Fruit fly (Drosophila melanogaster): ENCODE data around the gene CG31036.

The CG31036 gene

dm6 chr3R:29859763-29860162 lies 48.1 kb upstream of the CG31036 start (continued):
- TF ChIP-seq CG32772 (GFP tag; IDR thresholded peaks at IDR 0.05): no peak
- no peak for TF ChIP-seq CG5245 (GFP tag; optimal IDR thresholded peaks at IDR 0.05)
- peak; percentile 33 for TF ChIP-seq CG10267 (tag; optimal IDR thresholded peaks at IDR 0.05)
- no peak for TF ChIP-seq Tbp (GFP tag; optimal IDR thresholded peaks at IDR 0.05)
- TF ChIP-seq Hsf (GFP tag; optimal IDR thresholded peaks at IDR 0.05): peak; percentile 32
- peak; percentile 66 for TF ChIP-seq Meics (GFP tag; optimal IDR thresholded peaks at IDR 0.05)
- TF ChIP-seq nerfin-2 (GFP tag; IDR thresholded peaks at IDR 0.05; ENCODE audit: partially characterized antibody): peak; percentile 58; the same call in 1 of the 2 replicates
- TF ChIP-seq Hr3 (GFP tag; optimal IDR thresholded peaks at IDR 0.05): peak; percentile 25
- TF ChIP-seq Bgb (GFP tag; IDR thresholded peaks at IDR 0.05; ENCODE audit: partially characterized antibody): peak; percentile 58
- TF ChIP-seq CG13287 (GFP tag; IDR thresholded peaks at IDR 0.05; ENCODE audit: partially characterized antibody): peak; percentile 69
- peak; percentile 22; the same call in 1 of the 2 replicates for TF ChIP-seq HLH3B (GFP tag; IDR thresholded peaks at IDR 0.05)
- no peak for TF ChIP-seq CG18764 (GFP tag; optimal IDR thresholded peaks at IDR 0.05)
- TF ChIP-seq gfzf (GFP tag; optimal IDR thresholded peaks at IDR 0.05): peak; percentile 72
- TF ChIP-seq CG6272 (GFP tag; IDR thresholded peaks at IDR 0.05): no peak
- no peak for TF ChIP-seq CG10431 (GFP tag; optimal IDR thresholded peaks at IDR 0.05)
- TF ChIP-seq Bteb2 (GFP tag; optimal IDR thresholded peaks at IDR 0.05): peak; percentile 17
- peak; percentile 31 for TF ChIP-seq CTCF (GFP tag; optimal IDR thresholded peaks at IDR 0.05)
- no peak for TF ChIP-seq knrl (GFP tag; IDR thresholded peaks at IDR 0.05; ENCODE audit: partially characterized antibody)
- TF ChIP-seq odd (GFP tag; optimal IDR thresholded peaks at IDR 0.05): no peak
- no peak for TF ChIP-seq yki (optimal IDR thresholded peaks at IDR 0.05)
- peak; percentile 83 for TF ChIP-seq row (GFP tag; IDR thresholded peaks at IDR 0.05)
- peak; percentile 35 for TF ChIP-seq CG1602 (GFP tag; optimal IDR thresholded peaks at IDR 0.05)
- TF ChIP-seq ci (GFP tag; IDR thresholded peaks at IDR 0.05): peak; percentile 57; the same call in 1 of the 3 replicates
- no peak for TF ChIP-seq chn (GFP tag; optimal IDR thresholded peaks at IDR 0.05)
- TF ChIP-seq CG10654 (GFP tag; optimal IDR thresholded peaks at IDR 0.05): no peak
- peak; percentile 23; the same call in 1 of the 2 replicates for TF ChIP-seq dati (GFP tag; IDR thresholded peaks at IDR 0.05)
- TF ChIP-seq tll (GFP tag; optimal IDR thresholded peaks at IDR 0.05): no peak
- TF ChIP-seq ato (GFP tag; IDR thresholded peaks at IDR 0.05; ENCODE audit: partially characterized antibody): no peak
- no peak for TF ChIP-seq her (GFP tag; optimal IDR thresholded peaks at IDR 0.05)
- peak; percentile 69 for TF ChIP-seq CG32532 (GFP tag; IDR thresholded peaks at IDR 0.05)
- TF ChIP-seq Fer3 (tag; optimal IDR thresholded peaks at IDR 0.05): peak; percentile 67
- TF ChIP-seq B-H2 (GFP tag; optimal IDR thresholded peaks at IDR 0.05): peak; percentile 86
- no peak for TF ChIP-seq CG16779 (GFP tag; IDR thresholded peaks at IDR 0.05)
- no peak for TF ChIP-seq CG6689 (GFP tag; IDR thresholded peaks at IDR 0.05)
- no peak for TF ChIP-seq CG3065 (GFP tag; optimal IDR thresholded peaks at IDR 0.05)
- TF ChIP-seq CG1647 (GFP tag; optimal IDR thresholded peaks at IDR 0.05): peak; percentile 31
- TF ChIP-seq CG7839 (tag; optimal IDR thresholded peaks at IDR 0.05): no peak
- TF ChIP-seq ase (GFP tag; IDR thresholded peaks at IDR 0.05): peak; percentile 28; the same call in 1 of the 3 replicates
- TF ChIP-seq chinmo (GFP tag; IDR thresholded peaks at IDR 0.05; ENCODE audit: partially characterized antibody): no peak
- TF ChIP-seq CG9609 (GFP tag; optimal IDR thresholded peaks at IDR 0.05): no peak
- TF ChIP-seq disco-r (GFP tag; optimal IDR thresholded peaks at IDR 0.05): no peak
- TF ChIP-seq Elba2 (GFP tag; optimal IDR thresholded peaks at IDR 0.05): no peak
- TF ChIP-seq lola (GFP tag; optimal IDR thresholded peaks at IDR 0.05): no peak
- TF ChIP-seq bbx (GFP tag; IDR thresholded peaks at IDR 0.05; ENCODE audit: partially characterized antibody): peak; percentile 36; the same call in 1 of the 2 replicates
- no peak for TF ChIP-seq fd102C (GFP tag; optimal IDR thresholded peaks at IDR 0.05)
- no peak for TF ChIP-seq z (GFP tag; IDR thresholded peaks at IDR 0.05)
- TF ChIP-seq danr (GFP tag; IDR thresholded peaks at IDR 0.05): no peak
- TF ChIP-seq ranshi (GFP tag; IDR thresholded peaks at IDR 0.05): peak; percentile 43; the same call in 1 of the 2 replicates
- no peak for TF ChIP-seq jumu (GFP tag; optimal IDR thresholded peaks at IDR 0.05)
- TF ChIP-seq CG13894 (tag; optimal IDR thresholded peaks at IDR 0.05): peak; percentile 65
- TF ChIP-seq Med (GFP tag): peak; percentile 94
- no peak for TF ChIP-seq Camta (GFP tag; optimal IDR thresholded peaks at IDR 0.05)
